Worm (Caenorhabditis elegans) whole organism, L2 larva: ENCODE results near the gene srh-31.

Experiments used
- R02D3.7 ChIP-seq: fragments of 150-350 bp; optimal IDR thresholded peaks from 2 replicates; lab custom pipeline; 2014; ENCODE audit warnings: missing biosample characterization, missing genetic modification characterization
- aly-2 ChIP-seq: fragments of 150-350 bp; optimal IDR thresholded peaks from 2 replicates; lab custom pipeline; 2014; ENCODE audit warnings: missing biosample characterization, missing genetic modification characterization
- ama-1 ChIP-seq: fragments of 150-350 bp; optimal IDR thresholded peaks from 2 replicates; lab custom pipeline; 2018; ENCODE audit warnings: inconsistent platforms
- blmp-1 ChIP-seq: sonication (generic microtip); optimal IDR thresholded peaks from 2 replicates; lab custom pipeline; 2017; ENCODE audit warnings: missing genetic modification characterization, mild to moderate bottlenecking, missing compliant biosample characterization, antibody characterized with exemption, moderate library complexity; ENCODE audit not compliant: insufficient read depth
- dmd-4 ChIP-seq: sonication (generic microtip); optimal IDR thresholded peaks from 2 replicates; lab custom pipeline; 2017; ENCODE audit warnings: missing biosample characterization, missing genetic modification characterization
- elt-3 ChIP-seq: sonication (generic microtip); optimal IDR thresholded peaks from 2 replicates; lab custom pipeline; 2017; ENCODE audit warnings: missing biosample characterization, missing genetic modification characterization
- lin-11 ChIP-seq: fragments of 150-350 bp; sonication (generic microtip); optimal IDR thresholded peaks from 2 replicates; lab custom pipeline; 2014; ENCODE audit warnings: missing biosample characterization, missing genetic modification characterization, inconsistent platforms, mixed read lengths
- lin-13 ChIP-seq: fragments of 150-350 bp; optimal IDR thresholded peaks from 2 replicates; lab custom pipeline; 2014; ENCODE audit warnings: missing biosample characterization, missing genetic modification reagents, missing genetic modification characterization
- lsy-2 ChIP-seq, 2 experiments: fragments of 150-350 bp in 1 of 2; sonication (generic microtip) in 1 of 2; optimal IDR thresholded peaks; 2 replicates each; lab custom pipeline; 2014 to 2017; ENCODE audit warnings: missing biosample characterization in 2 of 2, missing genetic modification characterization in 2 of 2
- mab-5 ChIP-seq: fragments of 150-350 bp; optimal IDR thresholded peaks from 2 replicates; lab custom pipeline; 2014; ENCODE audit warnings: missing biosample characterization, missing genetic modification characterization
- mdl-1 ChIP-seq, 2 experiments: fragments of 150-350 bp in 1 of 2; sonication (generic microtip) in 1 of 2; optimal IDR thresholded peaks; 2 replicates each; lab custom pipeline; 2017; ENCODE audit warnings: missing biosample characterization in 2 of 2, missing genetic modification characterization in 2 of 2
- unc-55 ChIP-seq: fragments of 150-350 bp; sonication (generic microtip); optimal IDR thresholded peaks from 3 replicates; lab custom pipeline; 2014; ENCODE audit warnings: missing biosample characterization, missing genetic modification reagents, missing genetic modification characterization
- zag-1 ChIP-seq: fragments of 150-350 bp; optimal IDR thresholded peaks from 2 replicates; lab custom pipeline; 2014; ENCODE audit warnings: missing biosample characterization, missing genetic modification characterization
- ztf-1 ChIP-seq: fragments of 200-800 bp; sonication (Bioruptor generic); conservative IDR thresholded peaks from 2 replicates; pipeline ENCODE4 v1.3.6; 2022; ENCODE audit warnings: missing genetic modification characterization, missing compliant biosample characterization

DNA sequence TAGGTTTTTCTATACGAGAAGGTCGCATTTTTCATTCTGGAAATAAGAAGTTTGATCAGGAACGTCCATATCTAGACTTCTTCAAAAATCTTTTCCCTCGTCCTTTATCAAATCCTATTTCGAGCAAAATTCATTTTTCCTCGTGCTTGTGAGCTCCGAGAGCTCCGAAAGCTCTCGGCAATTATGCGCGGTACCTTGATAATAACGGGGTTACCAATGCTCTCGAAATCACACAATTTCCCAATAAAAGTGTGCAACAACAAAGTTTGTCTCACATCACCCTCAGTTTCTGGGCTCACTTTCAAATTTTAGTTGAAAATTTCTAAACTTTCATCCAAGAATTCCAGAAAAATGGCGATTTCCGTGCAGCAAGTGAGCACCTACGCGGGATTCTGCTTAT is 38.6 kb upstream of the srh-31 start, which contains the start of gene str-89:
- no peak for TF ChIP-seq ztf-1 (GFP tag; lab: Robert Waterston, UW)
- no peak for TF ChIP-seq zag-1
- no peak for TF ChIP-seq lsy-2 (tag; optimal IDR thresholded peaks at IDR 0.05; lab: Kevin White, UChicago)
- no peak for TF ChIP-seq lin-11
- no peak for TF ChIP-seq lin-13 (GFP tag; lab: Kevin White, UChicago)
- TF ChIP-seq mab-5 (tag; lab: Kevin White, UChicago), result no peak
- TF ChIP-seq ama-1, result no peak
- no peak for TF ChIP-seq unc-55
- no peak for TF ChIP-seq R02D3.7 (tag; lab: Kevin White, UChicago)
- no peak for TF ChIP-seq elt-3 (tag; lab: Kevin White, UChicago)
- no peak for TF ChIP-seq mdl-1 (tag; optimal IDR thresholded peaks at IDR 0.05; lab: Kevin White, UChicago)
- TF ChIP-seq dmd-4 (tag; lab: Kevin White, UChicago), result no peak
- TF ChIP-seq aly-2 (tag; lab: Kevin White, UChicago), result no peak
- no peak for TF ChIP-seq blmp-1 (tag; lab: Kevin White, UChicago)
